Fruit fly (Drosophila melanogaster) whole organism, embryonic: ENCODE results near the gene CG9626.
A peak's percentile ranks its signal among the peaks of the same experiment; 100 is the strongest.

Source experiments
- Adf1 ChIP-seq: fragments of 200-800 bp; sonication (Bioruptor generic); IDR thresholded peaks from 2 replicates; pipeline ENCODE4 v1.3.6; 2022; ENCODE audit warnings: missing biosample characterization, missing genetic modification characterization
- BtbVII ChIP-seq: fragments of 200-800 bp; sonication (Bioruptor generic); optimal IDR thresholded peaks from 3 replicates; lab custom pipeline; 2017; ENCODE audit warnings: missing biosample characterization, mild to moderate bottlenecking, missing genetic modification characterization
- CG10267 ChIP-seq: fragments of 200-800 bp; sonication (Bioruptor generic); optimal IDR thresholded peaks from 2 replicates; lab custom pipeline; 2018; ENCODE audit warnings: missing biosample characterization, mild to moderate bottlenecking, missing genetic modification characterization, moderate library complexity
- CG12744 ChIP-seq: fragments of 200-800 bp; sonication (Bioruptor generic); optimal IDR thresholded peaks from 2 replicates; lab custom pipeline; 2016; ENCODE audit warnings: missing biosample characterization, missing genetic modification characterization
- CG12769 ChIP-seq: fragments of 200-800 bp; sonication (Bioruptor generic); optimal IDR thresholded peaks from 2 replicates; lab custom pipeline; 2019; ENCODE audit warnings: missing biosample characterization, mild to moderate bottlenecking, missing genetic modification characterization, moderate library complexity
- CG14965 ChIP-seq: fragments of 200-800 bp; sonication (Bioruptor generic); optimal IDR thresholded peaks from 2 replicates; lab custom pipeline; 2016; ENCODE audit warnings: missing biosample characterization, missing genetic modification characterization, borderline replicate concordance
- CG15696 ChIP-seq: fragments of 200-800 bp; sonication (Bioruptor generic); optimal IDR thresholded peaks from 2 replicates; lab custom pipeline; 2019; ENCODE audit warnings: missing biosample characterization, mild to moderate bottlenecking, missing genetic modification characterization, moderate library complexity
- CG16813 ChIP-seq: fragments of 200-800 bp; sonication (Bioruptor generic); IDR thresholded peaks from 3 replicates; pipeline ENCODE4 v1.3.6; 2022; ENCODE audit warnings: missing biosample characterization, missing genetic modification characterization; ENCODE audit not compliant: partially characterized antibody
- CG2129 ChIP-seq: fragments of 200-800 bp; sonication (Bioruptor generic); IDR thresholded peaks from 2 replicates; pipeline ENCODE4 v1.3.6; 2022; ENCODE audit warnings: missing biosample characterization, missing genetic modification characterization; ENCODE audit not compliant: partially characterized antibody
- CG32532 ChIP-seq: fragments of 200-800 bp; sonication (Bioruptor generic); IDR thresholded peaks from 2 replicates; pipeline ENCODE4 v1.3.6; 2022; ENCODE audit warnings: missing biosample characterization, missing genetic modification characterization
- CG32767 ChIP-seq: fragments of 200-800 bp; sonication (Bioruptor generic); IDR thresholded peaks from 2 replicates; pipeline ENCODE4 v1.3.6; 2022; ENCODE audit warnings: missing biosample characterization, missing genetic modification characterization
- CG4424 ChIP-seq: fragments of 200-800 bp; sonication (Bioruptor generic); optimal IDR thresholded peaks from 3 replicates; lab custom pipeline; 2016; ENCODE audit warnings: missing biosample characterization, missing genetic modification characterization
- CG7839 ChIP-seq: fragments of 200-800 bp; sonication (Bioruptor generic); optimal IDR thresholded peaks from 3 replicates; lab custom pipeline; 2018; ENCODE audit warnings: missing biosample characterization, mild to moderate bottlenecking, missing genetic modification characterization, moderate library complexity
- CG7963 ChIP-seq: fragments of 200-800 bp; sonication (Bioruptor generic); IDR thresholded peaks from 3 replicates; pipeline ENCODE4 v1.3.6; 2022; ENCODE audit warnings: missing biosample characterization, missing genetic modification characterization; ENCODE audit not compliant: partially characterized antibody
- CG9727 ChIP-seq: fragments of 200-800 bp; sonication (Bioruptor generic); optimal IDR thresholded peaks from 3 replicates; lab custom pipeline; 2017; ENCODE audit warnings: missing biosample characterization, mild to moderate bottlenecking, missing genetic modification characterization
- CG9817 ChIP-seq: fragments of 200-800 bp; sonication (Bioruptor generic); optimal IDR thresholded peaks from 2 replicates; lab custom pipeline; 2018; ENCODE audit warnings: missing biosample characterization, mild to moderate bottlenecking, missing genetic modification characterization, moderate library complexity
- CG9932 ChIP-seq: fragments of 200-800 bp; sonication (Bioruptor generic); IDR thresholded peaks from 2 replicates; pipeline ENCODE4 v1.3.6; 2022; ENCODE audit warnings: missing biosample characterization, missing genetic modification characterization
- Dip2 ChIP-seq: fragments of 200-800 bp; sonication (Bioruptor generic); IDR thresholded peaks from 2 replicates; pipeline ENCODE4 v1.3.6; 2022; ENCODE audit warnings: missing biosample characterization, missing genetic modification characterization
- Dp ChIP-seq: fragments of 200-800 bp; sonication (Bioruptor generic); optimal IDR thresholded peaks from 2 replicates; lab custom pipeline; 2018; ENCODE audit warnings: missing biosample characterization, mild to moderate bottlenecking, missing genetic modification characterization, moderate library complexity
- Ets65A ChIP-seq: fragments of 200-800 bp; sonication (Bioruptor generic); peaks from one replicate; lab custom pipeline; 2016; ENCODE audit warnings: missing biosample characterization, missing genetic modification characterization
- Opbp ChIP-seq: fragments of 200-800 bp; sonication (Bioruptor generic); IDR thresholded peaks from 3 replicates; pipeline ENCODE4 v1.3.6; 2022; ENCODE audit warnings: missing biosample characterization, missing genetic modification characterization; ENCODE audit not compliant: partially characterized antibody
- Ravus ChIP-seq: fragments of 200-800 bp; sonication (Bioruptor generic); IDR thresholded peaks from 2 replicates; pipeline ENCODE4 v1.3.6; 2022; ENCODE audit warnings: missing biosample characterization, missing genetic modification characterization
- Rfx ChIP-seq: fragments of 200-800 bp; sonication (Bioruptor generic); IDR thresholded peaks from 2 replicates; pipeline ENCODE4 v1.3.6; 2022; ENCODE audit warnings: missing biosample characterization, missing genetic modification characterization
- ac ChIP-seq: fragments of 200-800 bp; sonication (Bioruptor generic); optimal IDR thresholded peaks from 3 replicates; lab custom pipeline; 2017; ENCODE audit warnings: missing biosample characterization, mild to moderate bottlenecking, missing genetic modification characterization
- ap ChIP-seq: fragments of 200-800 bp; sonication (Bioruptor generic); IDR thresholded peaks from 2 replicates; pipeline ENCODE4 v1.3.6; 2022; ENCODE audit warnings: missing biosample characterization, missing genetic modification characterization
- br ChIP-seq: fragments of >200 bp; optimal IDR thresholded peaks from 2 replicates; lab custom pipeline; 2017
- cato ChIP-seq: fragments of 200-800 bp; sonication (Bioruptor generic); optimal IDR thresholded peaks from 2 replicates; lab custom pipeline; 2016; ENCODE audit warnings: missing biosample characterization, missing genetic modification characterization, borderline replicate concordance
- crc ChIP-seq: fragments of 200-800 bp; sonication (Bioruptor generic); optimal IDR thresholded peaks from 2 replicates; lab custom pipeline; 2016; ENCODE audit warnings: missing biosample characterization, missing genetic modification characterization
- croc ChIP-seq: fragments of 200-800 bp; sonication (Bioruptor generic); conservative IDR thresholded peaks from 3 replicates; pipeline ENCODE4 v1.3.6; 2022; ENCODE audit warnings: missing biosample characterization, missing genetic modification characterization
- crol ChIP-seq: fragments of 200-800 bp; sonication (Bioruptor generic); IDR thresholded peaks from 2 replicates; pipeline ENCODE4 v1.3.6; 2022; ENCODE audit warnings: missing biosample characterization, missing genetic modification characterization
- esg ChIP-seq: fragments of 200-800 bp; sonication (Bioruptor generic); conservative IDR thresholded peaks from 2 replicates; pipeline ENCODE4 v1.3.6; 2022; ENCODE audit warnings: missing biosample characterization, missing genetic modification characterization
- fd102C ChIP-seq: fragments of 200-800 bp; sonication (Bioruptor generic); optimal IDR thresholded peaks from 2 replicates; lab custom pipeline; 2018; ENCODE audit warnings: missing biosample characterization, mild to moderate bottlenecking, missing genetic modification characterization, moderate library complexity
- fd96Cb ChIP-seq: fragments of 200-800 bp; sonication (Bioruptor generic); optimal IDR thresholded peaks from 2 replicates; lab custom pipeline; 2018; ENCODE audit warnings: missing biosample characterization, mild to moderate bottlenecking, missing genetic modification characterization, moderate library complexity
- ind ChIP-seq: fragments of 200-800 bp; sonication (Bioruptor generic); optimal IDR thresholded peaks from 3 replicates; lab custom pipeline; 2016; ENCODE audit warnings: missing biosample characterization, missing genetic modification characterization
- kni ChIP-seq: fragments of 200-800 bp; sonication (Bioruptor generic); optimal IDR thresholded peaks from 3 replicates; lab custom pipeline; 2017; ENCODE audit warnings: mild to moderate bottlenecking, missing biosample characterization, missing genetic modification reagents, missing genetic modification characterization
- lov ChIP-seq, 2 experiments: fragments of 200-800 bp in 1 of 2; fragments of >200 bp in 1 of 2; sonication (Bioruptor generic) in 1 of 2; IDR thresholded peaks in 1 of 2; optimal IDR thresholded peaks in 1 of 2; 2 replicates in 1 of 2; 3 replicates in 1 of 2; pipeline versions ENCODE4 v1.3.6 to Lab custom; 2017 to 2022; ENCODE audit warnings: missing biosample characterization in 1 of 2, missing genetic modification characterization in 1 of 2
- nom ChIP-seq: fragments of 200-800 bp; sonication (Bioruptor generic); optimal IDR thresholded peaks from 2 replicates; lab custom pipeline; 2017; ENCODE audit warnings: missing biosample characterization, missing genetic modification characterization, mild to moderate bottlenecking, moderate library complexity, missing genetic modification reagents
- otp ChIP-seq: fragments of 200-800 bp; sonication (Bioruptor generic); IDR thresholded peaks from 3 replicates; pipeline ENCODE4, ENCODE4 v1.3.6; 2022; ENCODE audit warnings: missing biosample characterization, missing genetic modification characterization
- schlank ChIP-seq: fragments of 200-800 bp; sonication (Bioruptor generic); optimal IDR thresholded peaks from 2 replicates; lab custom pipeline; 2018; ENCODE audit warnings: missing biosample characterization, mild to moderate bottlenecking, missing genetic modification characterization
- sens ChIP-seq: fragments of 200-800 bp; sonication (Bioruptor generic); peaks from one replicate; lab custom pipeline; 2016; ENCODE audit warnings: missing biosample characterization, missing genetic modification characterization
- sna ChIP-seq: fragments of 200-800 bp; sonication (Bioruptor generic); IDR thresholded peaks from 2 replicates; pipeline ENCODE4 v1.3.6; 2022; ENCODE audit warnings: missing biosample characterization, missing genetic modification characterization; ENCODE audit not compliant: partially characterized antibody
- tll ChIP-seq, 2 experiments: fragments of 200-800 bp in 1 of 2; fragments of >200 bp in 1 of 2; sonication (Bioruptor generic) in 1 of 2; optimal IDR thresholded peaks; 2 replicates each; lab custom pipeline; 2017 to 2019; ENCODE audit warnings: missing biosample characterization in 2 of 2, missing genetic modification characterization in 2 of 2, mild to moderate bottlenecking in 1 of 2, moderate library complexity in 1 of 2
- tna ChIP-seq: fragments of 200-800 bp; sonication (Bioruptor generic); IDR thresholded peaks from 2 replicates; pipeline ENCODE4 v1.3.6; 2022; ENCODE audit warnings: missing biosample characterization, missing genetic modification characterization; ENCODE audit not compliant: partially characterized antibody
- trem ChIP-seq: fragments of 200-800 bp; optimal IDR thresholded peaks from 3 replicates; lab custom pipeline; 2019; ENCODE audit warnings: missing biosample characterization, mild to moderate bottlenecking, missing genetic modification characterization, moderate library complexity
- trh ChIP-seq: fragments of 200-800 bp; sonication (Bioruptor generic); optimal IDR thresholded peaks from 2 replicates; lab custom pipeline; 2016; ENCODE audit warnings: missing biosample characterization, missing genetic modification characterization
- zen ChIP-seq: fragments of 200-800 bp; sonication (Bioruptor generic); optimal IDR thresholded peaks from 3 replicates; lab custom pipeline; 2018; ENCODE audit warnings: missing biosample characterization, mild to moderate bottlenecking, missing genetic modification characterization, moderate library complexity

Gene CG9626

dm6 chr3R:8329628-8330027, 28.9 kb upstream of the CG9626 start:
- TF ChIP-seq schlank (no peak), CG14965 (GFP tag; lab: Kevin White, UChicago) (no peak), crol (GFP tag; lab: Robert Waterston, UW) (no peak), trh (no peak), CG9817 (no peak), CG32767 (GFP tag; lab: Robert Waterston, UW) (no peak), CG9932 (GFP tag; lab: Robert Waterston, UW) (no peak), ap (GFP tag; lab: Robert Waterston, UW) (no peak), CG7963 (no peak), CG4424 (no peak), sna (GFP tag; lab: Robert Waterston, UW) (no peak), br (lab: Kevin White, UChicago) (no peak), Adf1 (GFP tag; lab: Robert Waterston, UW) (no peak), tna (GFP tag; lab: Robert Waterston, UW) (no peak)

dm6 chr3R:8327967-8328789, 27.4 kb upstream of the CG9626 start:
- TF ChIP-seq Ets65A (GFP tag; lab: Kevin White, UChicago) (peak; percentile 80), sens (peak; percentile 19), otp (no peak), CG16813 (GFP tag; lab: Robert Waterston, UW) (no peak)
- TF ChIP-seq, all 482 proteins: peak for 2

- TF ChIP-seq esg (GFP tag; lab: Robert Waterston, UW) (no peak), lov (optimal IDR thresholded peaks at IDR 0.05; lab: Kevin White, UChicago) (no peak), lov (GFP tag; IDR thresholded peaks at IDR 0.05; lab: Robert Waterston, UW) (no peak), tll (GFP tag; optimal IDR thresholded peaks at IDR 0.05; lab: Kevin White, UChicago) (peak in 1 of 2 experiments; percentile 85), br (lab: Kevin White, UChicago) (no peak), Rfx (GFP tag; lab: Robert Waterston, UW) (no peak), fd96Cb (tag; lab: Kevin White, UChicago) (no peak), trem (tag; lab: Kevin White, UChicago) (no peak), zen (peak; percentile 6), crc (GFP tag; lab: Kevin White, UChicago) (no peak), CG2129 (GFP tag; lab: Robert Waterston, UW) (no peak), BtbVII (GFP tag; lab: Kevin White, UChicago) (no peak), fd102C (GFP tag; lab: Kevin White, UChicago) (peak; percentile 57), kni (GFP tag; lab: Kevin White, UChicago) (peak; percentile 23), Ravus (GFP tag; lab: Robert Waterston, UW) (no peak), croc (GFP tag; lab: Robert Waterston, UW) (no peak), ac (peak; percentile 36), CG9727 (GFP tag; lab: Kevin White, UChicago) (peak; percentile 20), CG10267 (tag; lab: Kevin White, UChicago) (no peak), nom (GFP tag; lab: Kevin White, UChicago) (no peak), CG12769 (tag; lab: Kevin White, UChicago) (no peak), CG7839 (tag; lab: Kevin White, UChicago) (no peak), Dip2 (GFP tag; lab: Robert Waterston, UW) (no peak), ind (GFP tag; lab: Kevin White, UChicago) (no peak), Opbp (GFP tag; lab: Robert Waterston, UW) (no peak), CG15696 (tag; lab: Kevin White, UChicago) (peak; percentile 39), cato (GFP tag; lab: Kevin White, UChicago) (no peak), CG12744 (GFP tag; lab: Kevin White, UChicago) (no peak), Dp (GFP tag; lab: Kevin White, UChicago) (no peak), CG32532 (GFP tag; lab: Robert Waterston, UW) (no peak)
Measured at dm6 chr3R:8326884-8327283, 26.1 kb upstream of the CG9626 start.
